Fruit fly (Drosophila melanogaster) whole organism, embryonic: ENCODE data around the gene CG31870.

ENCODE experiments used
- Awh ChIP-seq: fragments of 200-800 bp; sonication (Bioruptor generic); IDR thresholded peaks from 2 replicates; pipeline ENCODE4, ENCODE4 v1.3.6; 2022; ENCODE audit warnings: missing biosample characterization, missing genetic modification characterization
- CG10147 ChIP-seq: fragments of 200-800 bp; sonication (Bioruptor generic); optimal IDR thresholded peaks from 2 replicates; lab custom pipeline; 2019; ENCODE audit warnings: missing biosample characterization, mild to moderate bottlenecking, missing genetic modification characterization, moderate library complexity
- CG10321 ChIP-seq: fragments of 200-800 bp; sonication (Bioruptor generic); IDR thresholded peaks from 2 replicates; pipeline ENCODE4 v1.3.6; 2022; ENCODE audit warnings: missing biosample characterization, missing genetic modification characterization
- CG11398 ChIP-seq: fragments of 200-800 bp; sonication (Bioruptor generic); optimal IDR thresholded peaks from 2 replicates; lab custom pipeline; 2016; ENCODE audit warnings: missing biosample characterization, missing genetic modification characterization
- CG13123 ChIP-seq: fragments of 200-800 bp; sonication (Bioruptor generic); optimal IDR thresholded peaks from 2 replicates; lab custom pipeline; 2016; ENCODE audit warnings: missing biosample characterization, missing genetic modification characterization
- CG14710 ChIP-seq: fragments of 200-800 bp; sonication (Bioruptor generic); optimal IDR thresholded peaks from 3 replicates; lab custom pipeline; 2019; ENCODE audit warnings: missing biosample characterization, mild to moderate bottlenecking, missing genetic modification characterization, moderate library complexity
- CG17359 ChIP-seq: fragments of 200-800 bp; sonication (Bioruptor generic); optimal IDR thresholded peaks from 3 replicates; lab custom pipeline; 2018; ENCODE audit warnings: missing biosample characterization, mild to moderate bottlenecking, missing genetic modification characterization, moderate library complexity
- CG17612 ChIP-seq: fragments of 200-800 bp; sonication (Bioruptor generic); IDR thresholded peaks from 2 replicates; pipeline ENCODE4 v1.3.6; 2022; ENCODE audit warnings: missing biosample characterization, missing genetic modification characterization
- CG18599 ChIP-seq: fragments of 200-800 bp; sonication (Bioruptor generic); optimal IDR thresholded peaks from 3 replicates; lab custom pipeline; 2017; ENCODE audit warnings: missing biosample characterization, missing genetic modification characterization, mild to moderate bottlenecking, moderate library complexity, missing genetic modification reagents
- CG31388 ChIP-seq: fragments of 200-800 bp; sonication (Bioruptor generic); optimal IDR thresholded peaks from 2 replicates; lab custom pipeline; 2016; ENCODE audit warnings: missing biosample characterization, missing genetic modification characterization
- CG5180 ChIP-seq: fragments of 200-800 bp; sonication (Bioruptor generic); optimal IDR thresholded peaks from 3 replicates; lab custom pipeline; 2017; ENCODE audit warnings: missing biosample characterization, missing genetic modification characterization, mild to moderate bottlenecking, moderate library complexity, missing genetic modification reagents
- CG6813 ChIP-seq: fragments of 200-800 bp; sonication (Bioruptor generic); optimal IDR thresholded peaks from 2 replicates; lab custom pipeline; 2017; ENCODE audit warnings: missing biosample characterization, missing genetic modification characterization, mild to moderate bottlenecking, moderate library complexity, missing genetic modification reagents
- CG7271 ChIP-seq: fragments of 200-800 bp; sonication (Bioruptor generic); optimal IDR thresholded peaks from 2 replicates; lab custom pipeline; 2018; ENCODE audit warnings: missing biosample characterization, mild to moderate bottlenecking, missing genetic modification characterization, moderate library complexity
- CG7963 ChIP-seq: fragments of 200-800 bp; sonication (Bioruptor generic); IDR thresholded peaks from 3 replicates; pipeline ENCODE4 v1.3.6; 2022; ENCODE audit warnings: missing biosample characterization, missing genetic modification characterization; ENCODE audit not compliant: partially characterized antibody
- CG8290 ChIP-seq, 3 experiments: fragments of 200-800 bp; sonication (Bioruptor generic); optimal IDR thresholded peaks; 2 replicates each; lab custom pipeline; 2016 to 2019; ENCODE audit warnings: missing biosample characterization in 3 of 3, missing genetic modification characterization in 3 of 3, mild to moderate bottlenecking in 2 of 3, moderate library complexity in 1 of 3
- CG8388 ChIP-seq: fragments of 200-800 bp; sonication (Bioruptor generic); optimal IDR thresholded peaks from 2 replicates; lab custom pipeline; 2019; ENCODE audit warnings: missing biosample characterization, mild to moderate bottlenecking, missing genetic modification characterization, moderate library complexity
- CG8478 ChIP-seq: fragments of >200 bp; optimal IDR thresholded peaks from 2 replicates; lab custom pipeline; 2018
- CG8924 ChIP-seq: fragments of 200-800 bp; optimal IDR thresholded peaks from 3 replicates; lab custom pipeline; 2019; ENCODE audit warnings: missing biosample characterization, mild to moderate bottlenecking, missing genetic modification characterization, moderate library complexity
- CTCF ChIP-seq: fragments of 200-800 bp; sonication (Bioruptor generic); optimal IDR thresholded peaks from 2 replicates; lab custom pipeline; 2017; ENCODE audit warnings: missing biosample characterization, mild to moderate bottlenecking, missing genetic modification characterization, moderate library complexity
- Dbx ChIP-seq: fragments of 200-800 bp; sonication (Bioruptor generic); IDR thresholded peaks from 3 replicates; pipeline ENCODE4 v1.3.6; 2022; ENCODE audit warnings: missing biosample characterization, missing genetic modification characterization
- Doc3 ChIP-seq: fragments of 200-800 bp; sonication (Bioruptor generic); IDR thresholded peaks from 3 replicates; pipeline ENCODE4 v1.3.6; 2022; ENCODE audit warnings: missing biosample characterization, missing genetic modification characterization; ENCODE audit not compliant: partially characterized antibody
- Eip74EF ChIP-seq, 2 experiments: fragments of 200-800 bp in 1 of 2; fragments of >200 bp in 1 of 2; sonication (Bioruptor generic) in 1 of 2; optimal IDR thresholded peaks; 2 replicates each; lab custom pipeline; 2017 to 2019; ENCODE audit warnings: missing biosample characterization in 2 of 2, missing genetic modification characterization in 2 of 2, mild to moderate bottlenecking in 1 of 2, moderate library complexity in 1 of 2
- Fer3 ChIP-seq: fragments of 200-800 bp; sonication (Bioruptor generic); optimal IDR thresholded peaks from 2 replicates; lab custom pipeline; 2018; ENCODE audit warnings: missing biosample characterization, mild to moderate bottlenecking, missing genetic modification characterization, moderate library complexity
- HLH4C ChIP-seq: fragments of 200-800 bp; sonication (Bioruptor generic); IDR thresholded peaks from 3 replicates; pipeline ENCODE4 v1.3.6; 2022; ENCODE audit warnings: missing biosample characterization, missing genetic modification characterization; ENCODE audit not compliant: partially characterized antibody
- Hr51 ChIP-seq, 2 experiments: fragments of 200-800 bp; sonication (Bioruptor generic); optimal IDR thresholded peaks; 2 replicates in 1 of 2; 3 replicates in 1 of 2; lab custom pipeline; 2016 to 2018; ENCODE audit warnings: missing biosample characterization in 2 of 2, missing genetic modification characterization in 2 of 2, mild to moderate bottlenecking in 1 of 2, moderate library complexity in 1 of 2
- Rx ChIP-seq: fragments of 200-800 bp; sonication (Bioruptor generic); IDR thresholded peaks from 2 replicates; pipeline ENCODE4 v1.3.6; 2022; ENCODE audit warnings: missing biosample characterization, missing genetic modification characterization
- Side ChIP-seq: fragments of 200-800 bp; sonication (Bioruptor generic); optimal IDR thresholded peaks from 2 replicates; lab custom pipeline; 2016; ENCODE audit warnings: missing biosample characterization, missing genetic modification characterization
- abd-A ChIP-seq: fragments of 200-800 bp; sonication (Bioruptor generic); optimal IDR thresholded peaks from 3 replicates; lab custom pipeline; 2019; ENCODE audit warnings: missing biosample characterization, mild to moderate bottlenecking, missing genetic modification characterization, moderate library complexity
- crol ChIP-seq: fragments of 200-800 bp; sonication (Bioruptor generic); IDR thresholded peaks from 2 replicates; pipeline ENCODE4 v1.3.6; 2022; ENCODE audit warnings: missing biosample characterization, missing genetic modification characterization
- disco-r ChIP-seq: fragments of 200-800 bp; sonication (Bioruptor generic); optimal IDR thresholded peaks from 2 replicates; lab custom pipeline; 2016; ENCODE audit warnings: missing biosample characterization, missing genetic modification characterization
- fd102C ChIP-seq: fragments of 200-800 bp; sonication (Bioruptor generic); optimal IDR thresholded peaks from 2 replicates; lab custom pipeline; 2018; ENCODE audit warnings: missing biosample characterization, mild to moderate bottlenecking, missing genetic modification characterization, moderate library complexity
- fd3F ChIP-seq: fragments of 200-800 bp; sonication (Bioruptor generic); optimal IDR thresholded peaks from 2 replicates; lab custom pipeline; 2018; ENCODE audit warnings: missing biosample characterization, mild to moderate bottlenecking, missing genetic modification characterization, moderate library complexity
- h ChIP-seq: fragments of >200 bp; optimal IDR thresholded peaks from 2 replicates; lab custom pipeline; 2017
- lola ChIP-seq, 3 experiments: fragments of >200 bp in 2 of 3; fragments of 200-800 bp in 1 of 3; sonication (Bioruptor generic) in 1 of 3; optimal IDR thresholded peaks; 2 replicates each; lab custom pipeline; 2017 to 2019; ENCODE audit warnings: missing biosample characterization in 3 of 3, missing genetic modification characterization in 3 of 3, mild to moderate bottlenecking in 1 of 3, moderate library complexity in 1 of 3
- mld ChIP-seq: fragments of 200-800 bp; sonication (Bioruptor generic); IDR thresholded peaks from 3 replicates; pipeline ENCODE4 v1.3.6; 2022; ENCODE audit warnings: missing biosample characterization, missing genetic modification characterization; ENCODE audit not compliant: partially characterized antibody
- nmo ChIP-seq: fragments of 200-800 bp; sonication (Bioruptor generic); optimal IDR thresholded peaks from 2 replicates; lab custom pipeline; 2018; ENCODE audit warnings: missing biosample characterization, mild to moderate bottlenecking, missing genetic modification characterization, moderate library complexity
- oc ChIP-seq: fragments of 200-800 bp; sonication (Bioruptor generic); optimal IDR thresholded peaks from 2 replicates; lab custom pipeline; 2018; ENCODE audit warnings: missing biosample characterization, mild to moderate bottlenecking, missing genetic modification characterization, moderate library complexity
- onecut ChIP-seq: fragments of 200-800 bp; sonication (Bioruptor generic); IDR thresholded peaks from 2 replicates; pipeline ENCODE4 v1.3.6; 2022; ENCODE audit warnings: missing biosample characterization, missing genetic modification characterization
- pnt ChIP-seq: fragments of 200-800 bp; sonication (Bioruptor generic); optimal IDR thresholded peaks from 3 replicates; lab custom pipeline; 2016; ENCODE audit warnings: missing biosample characterization, missing genetic modification characterization
- run ChIP-seq: fragments of 200-800 bp; sonication (Bioruptor generic); optimal IDR thresholded peaks from 3 replicates; lab custom pipeline; 2018; ENCODE audit warnings: missing biosample characterization, mild to moderate bottlenecking, missing genetic modification characterization
- scrt ChIP-seq: fragments of 200-800 bp; sonication (Bioruptor generic); optimal IDR thresholded peaks from 2 replicates; lab custom pipeline; 2018; ENCODE audit warnings: missing biosample characterization, mild to moderate bottlenecking, missing genetic modification characterization, moderate library complexity
- seq ChIP-seq: fragments of 200-800 bp; sonication (Bioruptor generic); IDR thresholded peaks from 2 replicates; pipeline ENCODE4 v1.3.6; 2022; ENCODE audit warnings: missing biosample characterization, missing genetic modification characterization
- tgo ChIP-seq: fragments of 200-800 bp; sonication (Bioruptor generic); IDR thresholded peaks from 3 replicates; pipeline ENCODE4 v1.3.6; 2022; ENCODE audit warnings: missing biosample characterization, missing genetic modification characterization
- tio ChIP-seq: fragments of 200-800 bp; sonication (Bioruptor generic); optimal IDR thresholded peaks from 2 replicates; lab custom pipeline; 2017; ENCODE audit warnings: missing biosample characterization, missing genetic modification characterization, inconsistent platforms
- unc-4 ChIP-seq: fragments of 200-800 bp; sonication (Bioruptor generic); IDR thresholded peaks from 2 replicates; pipeline ENCODE4 v1.3.6; 2022; ENCODE audit warnings: missing biosample characterization, missing genetic modification characterization; ENCODE audit not compliant: partially characterized antibody
- wdn ChIP-seq: fragments of 200-800 bp; sonication (Bioruptor generic); IDR thresholded peaks from 2 replicates; pipeline ENCODE4 v1.3.6; 2022; ENCODE audit warnings: missing biosample characterization, missing genetic modification characterization
- zen ChIP-seq: fragments of 200-800 bp; sonication (Bioruptor generic); optimal IDR thresholded peaks from 3 replicates; lab custom pipeline; 2018; ENCODE audit warnings: missing biosample characterization, mild to moderate bottlenecking, missing genetic modification characterization, moderate library complexity
- zfh1 ChIP-seq: fragments of 200-800 bp; sonication (Bioruptor generic); IDR thresholded peaks from 3 replicates; pipeline ENCODE4 v1.3.6; 2022; ENCODE audit warnings: missing biosample characterization, missing genetic modification characterization

The CG31870 gene

DNA sequence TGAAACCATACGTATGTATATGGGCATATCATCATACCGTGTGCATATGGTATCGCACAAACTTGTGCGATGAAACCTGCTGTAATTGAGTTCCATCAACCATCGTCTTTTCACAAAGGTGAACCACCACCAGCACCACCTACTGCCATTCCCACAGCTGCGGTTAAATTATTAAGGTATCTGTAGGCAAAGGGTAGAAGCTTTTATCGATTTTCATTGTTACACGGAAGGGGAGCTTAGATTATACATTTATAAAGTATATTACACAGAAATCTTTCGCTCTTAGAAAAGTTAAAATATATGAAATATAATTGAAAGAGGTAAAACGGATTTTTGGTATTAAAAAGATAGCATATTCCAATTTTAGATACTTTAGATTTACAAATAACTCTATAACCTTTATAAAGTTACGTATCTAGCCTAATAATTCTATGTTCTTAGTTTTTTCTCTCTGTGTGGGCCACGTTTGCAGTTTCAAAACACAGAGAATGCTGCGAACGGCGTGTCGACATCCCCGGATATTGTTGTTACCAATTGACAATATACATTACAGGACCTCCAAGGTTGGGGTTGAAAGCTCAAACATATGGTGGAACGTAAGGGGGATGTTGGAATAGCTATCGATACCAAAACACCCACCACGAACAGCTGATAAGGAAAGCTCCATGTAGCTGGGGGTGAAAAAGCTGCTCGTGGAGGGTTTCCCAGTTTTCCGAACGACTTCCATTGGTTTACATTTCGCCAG is 29.4 kb upstream of the CG31870 start, which contains the start of gene CG6495 (continued):
- TF ChIP-seq zfh1 (GFP tag; lab: Robert Waterston, UW): 0 out of 3 replicates have a peak, but pooled peaks have one; percentile 13
- no peak for TF ChIP-seq CTCF
- TF ChIP-seq Side (GFP tag; lab: Kevin White, UChicago): no peak
- peak; percentile 55 for TF ChIP-seq nmo
- peak; percentile 61 for TF ChIP-seq run (tag; lab: Kevin White, UChicago)
- TF ChIP-seq Rx: no peak
- TF ChIP-seq Hr51 (GFP tag; optimal IDR thresholded peaks at IDR 0.05; lab: Kevin White, UChicago): peak in 1 of 2 experiments; percentile 75
- peak; percentile 50; the same call in 2 of the 3 replicates for TF ChIP-seq tgo (GFP tag; lab: Robert Waterston, UW)
- TF ChIP-seq fd3F: peak; percentile 18
- peak; percentile 90 for TF ChIP-seq abd-A (tag; lab: Kevin White, UChicago)
- no peak for TF ChIP-seq fd102C (GFP tag; lab: Kevin White, UChicago)
- TF ChIP-seq Doc3: no peak
- TF ChIP-seq crol (GFP tag; lab: Robert Waterston, UW): no peak
- no peak for TF ChIP-seq pnt (GFP tag; lab: Kevin White, UChicago)
- TF ChIP-seq CG11398: no peak
- no peak for TF ChIP-seq disco-r (GFP tag; lab: Kevin White, UChicago)
- no peak for TF ChIP-seq unc-4 (GFP tag; lab: Robert Waterston, UW)
- TF ChIP-seq CG17359 (tag; lab: Kevin White, UChicago): peak; percentile 67
- peak; percentile 51 for TF ChIP-seq Awh (GFP tag; lab: Robert Waterston, UW)
- TF ChIP-seq CG7963 (GFP tag; lab: Robert Waterston, UW): no peak
- TF ChIP-seq Eip74EF (GFP tag; optimal IDR thresholded peaks at IDR 0.05; lab: Kevin White, UChicago): peak in 1 of 2 experiments; percentile 56
- TF ChIP-seq h (lab: Kevin White, UChicago): no peak
- peak; percentile 29 for TF ChIP-seq CG14710 (tag; lab: Kevin White, UChicago)
- peak; percentile 86 for TF ChIP-seq CG18599 (GFP tag; lab: Kevin White, UChicago)
- peak; percentile 57 for TF ChIP-seq CG8388 (GFP tag; lab: Kevin White, UChicago)
- no peak for TF ChIP-seq HLH4C
- no peak for TF ChIP-seq CG31388 (GFP tag; lab: Kevin White, UChicago)
- peak; percentile 92 for TF ChIP-seq onecut (GFP tag; lab: Robert Waterston, UW)
- TF ChIP-seq tio (GFP tag; lab: Kevin White, UChicago): no peak
- no peak for TF ChIP-seq CG10321 (GFP tag; lab: Robert Waterston, UW)
- peak; percentile 75 for TF ChIP-seq CG8924 (tag; lab: Kevin White, UChicago)
- peak; percentile 38 for TF ChIP-seq oc (tag; lab: Kevin White, UChicago)
- TF ChIP-seq Dbx: peak; percentile 67
- TF ChIP-seq CG6813 (GFP tag; lab: Kevin White, UChicago): peak; percentile 54
- no peak for TF ChIP-seq seq
- no peak for TF ChIP-seq mld (GFP tag; lab: Robert Waterston, UW)
- no peak for TF ChIP-seq wdn
- TF ChIP-seq CG8290 (GFP tag; optimal IDR thresholded peaks at IDR 0.05; lab: Kevin White, UChicago): no peak
- no peak for TF ChIP-seq CG8290 (tag; optimal IDR thresholded peaks at IDR 0.05; lab: Kevin White, UChicago)
- no peak for TF ChIP-seq CG7271 (tag; lab: Kevin White, UChicago)
- peak in 1 of 3 experiments; percentile 18 for TF ChIP-seq lola (GFP tag; optimal IDR thresholded peaks at IDR 0.05; lab: Kevin White, UChicago)
- peak; percentile 56 for TF ChIP-seq Fer3 (tag; lab: Kevin White, UChicago)
- peak; percentile 26 for TF ChIP-seq scrt (GFP tag; lab: Kevin White, UChicago)
- no peak for TF ChIP-seq CG17612
- TF ChIP-seq zen (tag; lab: Kevin White, UChicago): no peak
- TF ChIP-seq CG8478 (lab: Kevin White, UChicago): no peak
- TF ChIP-seq CG5180: peak; percentile 0
- peak; percentile 24 for TF ChIP-seq CG10147 (GFP tag; lab: Kevin White, UChicago)
- no peak for TF ChIP-seq CG13123 (GFP tag; lab: Kevin White, UChicago)
